Worm (Caenorhabditis elegans): ENCODE measurements around the gene F54G2.1.
A peak's percentile ranks its signal among the peaks of the same experiment; 100 is the strongest.

The F54G2.1 gene

ce11 chrX:2613077-2613476 lies 51.1 kb downstream of the F54G2.1 start (continued):
- TF ChIP-seq T23F11.4 (GFP tag; optimal IDR thresholded peaks at IDR 0.05) (peak; percentile 85), rnt-1 (tag; optimal IDR thresholded peaks at IDR 0.05) (peak; percentile 30), nhr-11 (tag; optimal IDR thresholded peaks at IDR 0.05) (no peak), fkh-10 (GFP tag; optimal IDR thresholded peaks at IDR 0.05) (no peak), pqm-1 (tag; optimal IDR thresholded peaks at IDR 0.05) (no peak), elt-2 (tag; optimal IDR thresholded peaks at IDR 0.05) (peak; percentile 86), nfya-1 (tag; optimal IDR thresholded peaks at IDR 0.05) (peak; percentile 61), unc-42 (tag; optimal IDR thresholded peaks at IDR 0.05) (peak; percentile 16), C08G9.2 (tag; optimal IDR thresholded peaks at IDR 0.05) (peak; percentile 71), sox-2 (GFP tag; IDR thresholded peaks at IDR 0.05) (peak; percentile 52; the same call in 1 of the 2 replicates), ztf-16 (tag; optimal IDR thresholded peaks at IDR 0.05) (peak; percentile 71), ceh-22 (tag; optimal IDR thresholded peaks at IDR 0.05) (no peak), pag-3 (tag; optimal IDR thresholded peaks at IDR 0.05; ENCODE audit: borderline replicate concordance) (no peak), ceh-14 (tag; optimal IDR thresholded peaks at IDR 0.05) (peak; percentile 46), ets-4 (tag; optimal IDR thresholded peaks at IDR 0.05) (no peak), hlh-30 (tag; optimal IDR thresholded peaks at IDR 0.05; ENCODE audit: insufficient read depth) (peak; percentile 20), ahr-1 (tag; optimal IDR thresholded peaks at IDR 0.05) (no peak), elt-4 (tag; optimal IDR thresholded peaks at IDR 0.05) (no peak), pha-4 (tag; optimal IDR thresholded peaks at IDR 0.05) (no peak), hlh-15 (tag; optimal IDR thresholded peaks at IDR 0.05) (peak; percentile 43), pha-2 (tag; optimal IDR thresholded peaks at IDR 0.05) (peak; percentile 70), tbx-2 (tag; optimal IDR thresholded peaks at IDR 0.05) (peak; percentile 78), pat-9 (tag; optimal IDR thresholded peaks at IDR 0.05) (peak; percentile 80), nhr-232 (tag; optimal IDR thresholded peaks at IDR 0.05) (peak; percentile 77), eyg-1 (tag; optimal IDR thresholded peaks at IDR 0.05) (peak; percentile 48), ceh-31 (tag; optimal IDR thresholded peaks at IDR 0.05) (peak; percentile 58), zip-5 (tag; optimal IDR thresholded peaks at IDR 0.05) (peak; percentile 13), hlh-13 (GFP tag; optimal IDR thresholded peaks at IDR 0.05) (peak; percentile 64), ceh-45 (GFP tag; IDR thresholded peaks at IDR 0.05) (peak; percentile 79), fkh-6 (tag; optimal IDR thresholded peaks at IDR 0.05) (peak; percentile 64), sox-4 (tag; optimal IDR thresholded peaks at IDR 0.05) (peak; percentile 75), madf-2 (tag; optimal IDR thresholded peaks at IDR 0.05) (peak; percentile 69), F13H6.1 (tag; optimal IDR thresholded peaks at IDR 0.05) (peak; percentile 24), ceh-19 (GFP tag; optimal IDR thresholded peaks at IDR 0.05) (peak; percentile 75), tbx-7 (tag; optimal IDR thresholded peaks at IDR 0.05) (peak; percentile 12)

DNA sequence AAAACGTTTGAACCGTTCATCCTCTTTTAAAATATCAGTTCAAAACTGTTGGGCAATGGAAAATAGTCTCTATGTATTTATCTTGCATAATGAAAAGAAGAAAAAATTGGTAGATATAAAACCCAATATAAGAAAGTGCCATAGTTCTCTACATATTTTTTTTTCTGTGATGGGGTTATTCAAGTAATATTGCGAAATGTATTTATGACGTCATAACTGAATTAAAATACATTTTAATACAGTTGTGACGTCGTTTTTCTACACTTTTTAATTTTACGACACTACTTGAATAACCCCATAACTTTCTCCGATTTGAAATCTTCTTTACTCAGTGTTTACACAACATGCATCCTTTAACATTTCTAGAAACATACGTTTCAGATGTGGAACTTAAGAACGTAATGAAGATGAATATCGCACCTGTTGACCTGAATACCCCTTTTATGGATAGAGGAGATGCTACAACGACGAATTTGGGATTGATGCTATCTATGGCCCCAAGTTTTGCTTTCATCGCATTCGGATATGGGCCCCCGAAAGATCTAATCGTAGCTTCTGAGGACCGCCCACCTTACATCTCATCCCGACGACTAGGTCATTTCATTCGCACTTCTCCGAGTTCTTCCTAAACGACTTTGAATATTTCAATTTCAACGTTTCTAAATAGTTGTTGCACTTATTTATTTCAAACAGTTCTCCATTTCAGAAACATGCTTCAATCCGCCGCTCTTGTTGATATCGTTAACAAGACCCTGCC lies 56.5 kb downstream of the F54G2.1 start, which contains the start of gene T03G6.1:
T03G6.1 (plus strand) TSS at position 707 of the 757 bp plus-strand sequence.
- TF ChIP-seq ceh-6 (GFP tag; optimal IDR thresholded peaks at IDR 0.05) = no peak
- TF ChIP-seq ceh-19 (GFP tag; optimal IDR thresholded peaks at IDR 0.05) = no peak
- no peak for TF ChIP-seq ref-2 (tag; optimal IDR thresholded peaks at IDR 0.05)
- no peak for TF ChIP-seq rnt-1 (tag; optimal IDR thresholded peaks at IDR 0.05)
- no peak for TF ChIP-seq ceh-31 (tag; optimal IDR thresholded peaks at IDR 0.05)
- no peak for TF ChIP-seq tbx-7 (tag; optimal IDR thresholded peaks at IDR 0.05)
- no peak for TF ChIP-seq ztf-16 (tag; optimal IDR thresholded peaks at IDR 0.05)
- no peak for TF ChIP-seq npax-4 (tag; optimal IDR thresholded peaks at IDR 0.05)
- TF ChIP-seq elt-2 (tag; optimal IDR thresholded peaks at IDR 0.05) = no peak
- no peak for TF ChIP-seq hlh-15 (tag; optimal IDR thresholded peaks at IDR 0.05)

Data from whole organism, late embryonic.